Worm (Caenorhabditis elegans): ENCODE results near the gene R102.8.

DNA sequence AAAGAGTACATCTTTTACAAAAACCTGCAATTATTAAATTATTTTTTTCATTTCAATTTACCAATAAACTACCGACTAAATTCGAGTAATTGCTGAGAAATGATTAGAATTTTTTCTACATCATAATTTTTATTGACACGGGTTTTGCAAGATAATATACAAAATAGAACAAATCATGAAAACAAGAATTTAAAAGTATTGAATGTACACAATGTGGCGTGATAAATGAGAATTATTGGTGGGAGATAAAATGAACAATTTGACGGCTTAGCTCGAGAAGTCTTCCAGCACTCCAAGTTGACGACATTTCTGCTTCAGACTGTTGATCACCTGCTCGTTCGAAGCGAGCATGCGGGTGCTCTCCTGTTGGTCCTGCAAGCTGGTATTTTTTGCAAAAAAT is 5.2 kb upstream of the R102.8 start, which contains the start of gene R102.4:
- TF ChIP-seq Y67H2A.10 (GFP tag; conservative IDR thresholded peaks at IDR 0.05) (no peak), ztf-26 (tag; optimal IDR thresholded peaks at IDR 0.05) (no peak), pha-4 (tag; optimal IDR thresholded peaks at IDR 0.05) (no peak), nhr-27 (tag; optimal IDR thresholded peaks at IDR 0.05) (no peak), hmg-20 (GFP tag; IDR thresholded peaks at IDR 0.05) (no peak), madf-10 (tag; optimal IDR thresholded peaks at IDR 0.05) (no peak), lin-54 (GFP tag; optimal IDR thresholded peaks at IDR 0.05) (no peak), ztf-28 (GFP tag; IDR thresholded peaks at IDR 0.05) (no peak), lin-35 (GFP tag; optimal IDR thresholded peaks at IDR 0.05) (no peak), dpl-1 (GFP tag; optimal IDR thresholded peaks at IDR 0.05) (no peak), him-1 (tag; optimal IDR thresholded peaks at IDR 0.05) (no peak), ztf-6 (GFP tag; IDR thresholded peaks at IDR 0.05) (no peak), snpc-4 (GFP tag; optimal IDR thresholded peaks at IDR 0.05) (no peak), snpc-4 (tag; optimal IDR thresholded peaks at IDR 0.05) (no peak), unc-62 (GFP tag; optimal IDR thresholded peaks at IDR 0.05) (no peak)

Measured in whole organism, young adult.